Worm (Caenorhabditis elegans): ENCODE data around the gene srx-7.
A peak's percentile ranks its signal among the peaks of the same experiment; 100 is the strongest.

ce11 chrV:534176-534575 lies 25.8 kb upstream of the srx-7 start, which contains the start of gene nhr-132:
- TF ChIP-seq nhr-25 (tag; optimal IDR thresholded peaks at IDR 0.05): peak; percentile 28
- TF ChIP-seq R02D3.7 (tag; optimal IDR thresholded peaks at IDR 0.05): no peak
- TF ChIP-seq pha-4 (tag; optimal IDR thresholded peaks at IDR 0.05): no peak
- no peak for TF ChIP-seq lin-15B (tag; optimal IDR thresholded peaks at IDR 0.05)
- peak; percentile 27 for TF ChIP-seq nhr-23 (tag; optimal IDR thresholded peaks at IDR 0.05)
- peak; percentile 73 for TF ChIP-seq pqm-1 (tag; optimal IDR thresholded peaks at IDR 0.05)
- TF ChIP-seq ZK546.5 (tag; optimal IDR thresholded peaks at IDR 0.05): no peak
- TF ChIP-seq nhr-28 (tag; optimal IDR thresholded peaks at IDR 0.05): no peak
- TF ChIP-seq snpc-4 (tag; optimal IDR thresholded peaks at IDR 0.05): no peak
